Worm (Caenorhabditis elegans): ENCODE results near the gene srh-145.

DNA sequence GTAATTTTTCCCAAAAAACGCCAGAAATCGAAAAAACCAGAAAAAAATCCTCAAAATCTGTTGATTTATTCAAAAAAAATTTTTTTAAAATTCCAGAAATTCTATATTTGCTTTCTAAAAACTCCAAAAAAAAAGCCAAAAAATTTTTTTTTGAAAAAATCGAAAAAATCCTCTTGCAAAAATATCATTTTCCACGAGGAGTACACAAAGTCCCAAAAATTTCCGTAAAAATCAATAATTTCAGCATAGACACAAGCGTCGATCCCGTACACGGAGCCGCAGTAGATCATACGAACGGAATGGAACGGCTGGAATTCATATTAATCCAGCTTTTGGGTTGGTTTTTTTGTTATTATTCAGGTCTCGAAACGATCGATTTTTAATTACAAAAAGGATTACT, 42.4 kb upstream of the srh-145 start:
- no peak for TF ChIP-seq elt-3 (tag; optimal IDR thresholded peaks at IDR 0.05)
- TF ChIP-seq snpc-4 (tag; optimal IDR thresholded peaks at IDR 0.05), result no peak
- TF ChIP-seq nhr-11 (tag; optimal IDR thresholded peaks at IDR 0.05), result no peak
- TF ChIP-seq ama-1 (optimal IDR thresholded peaks at IDR 0.05), result no peak
- no peak for TF ChIP-seq nhr-237 (tag; optimal IDR thresholded peaks at IDR 0.05)
- no peak for TF ChIP-seq egl-27 (tag; optimal IDR thresholded peaks at IDR 0.05)
- TF ChIP-seq lin-13 (GFP tag; optimal IDR thresholded peaks at IDR 0.05), result no peak
- no peak for TF ChIP-seq unc-62 (GFP tag; optimal IDR thresholded peaks at IDR 0.05)
- TF ChIP-seq fos-1 (tag; optimal IDR thresholded peaks at IDR 0.05), result no peak
- no peak for TF ChIP-seq ceh-16 (tag; optimal IDR thresholded peaks at IDR 0.05)
- no peak for TF ChIP-seq nhr-6 (tag; optimal IDR thresholded peaks at IDR 0.05)
- TF ChIP-seq zag-1 (tag; optimal IDR thresholded peaks at IDR 0.05), result no peak

All from whole organism, L2 larva.